Worm (Caenorhabditis elegans): ENCODE measurements around the gene F25H8.2.

DNA sequence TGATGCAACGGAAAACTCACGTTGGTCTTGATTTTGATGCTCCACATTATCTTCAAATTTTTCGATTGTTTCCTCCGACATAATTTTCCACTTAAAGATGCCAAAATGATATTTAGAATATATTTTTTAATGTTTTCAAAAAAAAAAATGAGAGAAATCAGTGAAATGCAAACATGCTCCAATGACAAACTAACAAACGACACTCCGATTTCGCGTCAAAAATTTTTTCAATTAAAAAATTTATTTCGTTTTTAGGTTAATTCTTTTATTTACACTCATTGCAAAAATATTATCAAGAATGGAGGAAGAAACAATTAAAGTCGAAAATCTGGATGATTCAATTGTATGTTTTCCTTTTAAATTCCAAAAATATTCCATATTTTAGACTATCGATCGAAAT is at the start of gene F25H8.2, which contains the start of gene trmt-10A:
- TF ChIP-seq ama-1 (optimal IDR thresholded peaks at IDR 0.05) (no peak), dmd-4 (tag; optimal IDR thresholded peaks at IDR 0.05) (no peak), nhr-23 (tag; optimal IDR thresholded peaks at IDR 0.05) (no peak), nhr-129 (tag; optimal IDR thresholded peaks at IDR 0.05) (peak; percentile 42), lin-39 (tag; optimal IDR thresholded peaks at IDR 0.05) (no peak), Y55F3AM.14 (GFP tag; optimal IDR thresholded peaks at IDR 0.05) (no peak), ceh-82 (tag; optimal IDR thresholded peaks at IDR 0.05) (no peak), ztf-4 (tag; optimal IDR thresholded peaks at IDR 0.05) (no peak), snpc-4 (tag; optimal IDR thresholded peaks at IDR 0.05) (no peak)
